Worm (Caenorhabditis elegans): ENCODE measurements around the gene srh-16.
A peak's percentile ranks its signal among the peaks of the same experiment; 100 is the strongest.

srh-16 gene

DNA sequence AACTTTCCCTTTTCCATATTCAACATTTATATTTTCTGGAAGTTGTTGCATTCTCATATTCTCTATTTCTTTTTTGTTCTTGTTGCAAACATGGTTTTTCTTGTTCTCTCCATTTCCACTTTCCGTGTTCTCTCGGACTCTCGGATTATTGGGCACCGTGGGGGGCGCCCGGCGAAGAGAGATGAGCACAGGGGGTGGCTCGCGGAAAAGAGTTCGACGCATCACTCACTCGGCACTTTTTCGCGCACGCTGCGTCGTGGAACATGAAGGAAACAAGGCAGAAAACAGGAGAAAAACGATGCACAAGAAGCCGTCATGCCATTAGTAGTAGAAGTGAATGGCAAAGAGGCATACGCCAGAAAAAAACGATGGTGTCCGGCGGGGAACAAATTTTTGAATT lies 35.0 kb downstream of the srh-16 start:
- TF ChIP-seq mab-5 (tag; optimal IDR thresholded peaks at IDR 0.05) (peak; percentile 9), nhr-6 (tag; optimal IDR thresholded peaks at IDR 0.05) (no peak), C34F6.9 (tag; optimal IDR thresholded peaks at IDR 0.05) (peak; percentile 15), unc-55 (GFP tag; optimal IDR thresholded peaks at IDR 0.05) (peak; percentile 6), gmeb-1 (tag; optimal IDR thresholded peaks at IDR 0.05) (no peak)

DNA sequence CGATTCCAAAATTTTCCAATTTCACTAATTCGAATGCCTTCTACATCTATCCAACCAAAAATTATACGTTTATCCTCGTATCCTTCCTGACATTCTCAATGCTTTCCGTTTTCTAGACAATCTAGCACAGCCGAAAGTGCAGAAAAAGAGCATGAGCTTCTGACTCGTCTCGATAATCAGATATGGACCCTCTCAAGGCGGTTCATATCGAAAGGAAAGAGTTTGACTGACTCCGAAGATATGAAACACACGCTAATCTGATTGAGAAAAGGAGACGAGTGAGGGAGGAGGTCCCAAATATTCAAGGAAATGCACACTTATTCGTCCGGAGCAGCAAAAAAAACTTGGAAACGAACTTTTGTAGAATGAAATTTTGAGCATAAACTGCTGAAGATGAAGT lies 37.5 kb downstream of the srh-16 start:
- no peak for TF ChIP-seq crh-2 (tag; optimal IDR thresholded peaks at IDR 0.05)
- TF ChIP-seq egl-27 (tag; optimal IDR thresholded peaks at IDR 0.05) = no peak
- TF ChIP-seq ztf-4 (tag; optimal IDR thresholded peaks at IDR 0.05) = no peak
- TF ChIP-seq unc-39 (tag; optimal IDR thresholded peaks at IDR 0.05) = no peak
- TF ChIP-seq ama-1 (optimal IDR thresholded peaks at IDR 0.05) = no peak
- no peak for TF ChIP-seq nhr-12 (tag; optimal IDR thresholded peaks at IDR 0.05)
- TF ChIP-seq mbf-1 (tag; optimal IDR thresholded peaks at IDR 0.05) = no peak
- TF ChIP-seq peb-1 (tag; optimal IDR thresholded peaks at IDR 0.05) = no peak
- TF ChIP-seq C34F6.9 (tag; optimal IDR thresholded peaks at IDR 0.05) = no peak
- TF ChIP-seq nhr-21 (tag; optimal IDR thresholded peaks at IDR 0.05) = no peak
- TF ChIP-seq sem-4 (tag; optimal IDR thresholded peaks at IDR 0.05) = no peak
- TF ChIP-seq mdl-1 (tag; optimal IDR thresholded peaks at IDR 0.05) = no peak
- TF ChIP-seq ztf-11 (tag; optimal IDR thresholded peaks at IDR 0.05) = no peak
- no peak for TF ChIP-seq nhr-23 (tag; optimal IDR thresholded peaks at IDR 0.05)
- TF ChIP-seq sma-3 (GFP tag; optimal IDR thresholded peaks at IDR 0.05) = no peak
- no peak for TF ChIP-seq unc-62 (GFP tag; optimal IDR thresholded peaks at IDR 0.05)
- no peak for TF ChIP-seq elt-1 (tag; optimal IDR thresholded peaks at IDR 0.05)
- TF ChIP-seq gmeb-1 (tag; optimal IDR thresholded peaks at IDR 0.05) = no peak

DNA sequence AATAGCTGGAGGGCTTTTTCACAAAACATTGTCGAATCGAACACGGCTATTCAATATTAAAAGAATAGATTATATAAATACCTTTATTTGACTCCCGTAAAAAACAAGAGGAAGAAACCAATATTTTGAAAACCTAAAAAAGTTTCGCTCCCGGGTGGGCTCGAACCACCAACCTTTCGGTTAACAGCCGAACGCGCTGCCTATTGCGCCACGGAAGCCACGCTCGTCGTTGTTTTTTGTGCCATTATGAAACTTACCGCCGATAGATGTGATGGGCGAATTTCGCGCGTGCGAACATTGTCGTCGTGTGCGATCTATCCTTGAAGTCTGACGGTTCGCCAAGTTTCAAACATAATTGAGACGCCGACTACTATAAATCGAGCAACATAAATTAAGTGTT lies 40.2 kb downstream of the srh-16 start:
- TF ChIP-seq ztf-11 (tag; optimal IDR thresholded peaks at IDR 0.05) (no peak), unc-55 (GFP tag; optimal IDR thresholded peaks at IDR 0.05) (peak; percentile 41), F13H6.1 (tag; optimal IDR thresholded peaks at IDR 0.05) (peak; percentile 15), lin-39 (tag; optimal IDR thresholded peaks at IDR 0.05) (no peak), ztf-4 (tag; optimal IDR thresholded peaks at IDR 0.05) (no peak), nhr-129 (tag; optimal IDR thresholded peaks at IDR 0.05) (peak; percentile 42), lsy-2 (tag; optimal IDR thresholded peaks at IDR 0.05) (peak in 1 of 2 experiments; percentile 30), zag-1 (tag; optimal IDR thresholded peaks at IDR 0.05) (no peak), nhr-21 (tag; optimal IDR thresholded peaks at IDR 0.05) (no peak), unc-62 (GFP tag; optimal IDR thresholded peaks at IDR 0.05) (no peak), crh-2 (tag; optimal IDR thresholded peaks at IDR 0.05) (peak; percentile 21), sma-9 (GFP tag; optimal IDR thresholded peaks at IDR 0.05) (peak; percentile 43), sma-9 (tag; optimal IDR thresholded peaks at IDR 0.05) (no peak)

DNA sequence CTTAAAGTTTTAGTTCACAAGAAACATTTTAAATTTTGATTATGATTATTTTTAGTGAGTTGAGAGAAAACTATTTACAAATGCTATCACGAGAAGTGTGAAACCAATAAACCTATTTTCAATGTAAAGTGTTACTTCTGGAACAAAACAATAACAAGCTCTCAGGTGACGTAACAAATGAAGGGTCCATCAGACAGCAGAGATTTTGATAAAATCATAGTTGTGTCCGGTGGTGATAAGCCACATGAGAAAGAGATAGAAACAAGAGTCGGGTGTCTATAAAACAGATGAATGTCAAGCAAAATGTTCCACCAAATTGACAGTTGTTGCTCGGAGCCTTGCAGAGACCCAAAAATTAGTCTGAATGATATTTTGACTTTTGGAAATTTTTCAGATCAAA lies 42.7 kb downstream of the srh-16 start:
- peak; percentile 37 for TF ChIP-seq nhr-129 (tag; optimal IDR thresholded peaks at IDR 0.05)
- peak in 1 of 2 experiments; percentile 49 for TF ChIP-seq lsy-2 (tag; optimal IDR thresholded peaks at IDR 0.05)
- no peak for TF ChIP-seq ZK546.5 (tag; optimal IDR thresholded peaks at IDR 0.05)
- TF ChIP-seq C34F6.9 (tag; optimal IDR thresholded peaks at IDR 0.05) = peak; percentile 2
- TF ChIP-seq sma-9 (GFP tag; optimal IDR thresholded peaks at IDR 0.05) = no peak
- no peak for TF ChIP-seq sma-9 (tag; optimal IDR thresholded peaks at IDR 0.05)
- TF ChIP-seq nhr-237 (tag; optimal IDR thresholded peaks at IDR 0.05) = no peak
- no peak for TF ChIP-seq peb-1 (tag; optimal IDR thresholded peaks at IDR 0.05)

DNA sequence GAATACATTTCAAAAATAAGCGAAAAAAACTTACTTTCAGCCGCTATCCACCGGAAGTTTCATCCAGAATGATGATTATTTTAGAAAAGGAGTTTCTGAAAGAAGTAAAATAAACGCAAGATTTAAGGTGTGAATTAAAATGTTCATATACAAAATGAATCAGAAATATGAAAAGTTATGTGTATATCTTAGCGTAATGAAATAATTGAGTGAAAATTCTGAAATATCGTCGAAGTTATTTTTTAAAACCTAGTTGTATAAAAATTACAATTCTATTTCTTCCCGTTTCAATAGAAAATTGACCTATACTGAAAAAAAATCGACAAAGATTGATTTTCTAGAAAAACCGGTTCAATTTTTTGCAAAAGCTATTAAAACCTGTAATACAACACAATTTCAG lies 46.2 kb downstream of the srh-16 start, which contains the start of gene twk-13:
twk-13 (minus strand) TSS at position 101 of the 400 bp plus-strand sequence.
- TF ChIP-seq nhr-77 (tag; optimal IDR thresholded peaks at IDR 0.05) (no peak), Y55F3AM.14 (GFP tag; optimal IDR thresholded peaks at IDR 0.05) (no peak), R02D3.7 (tag; optimal IDR thresholded peaks at IDR 0.05) (no peak), dmd-4 (tag; optimal IDR thresholded peaks at IDR 0.05) (no peak), nhr-23 (tag; optimal IDR thresholded peaks at IDR 0.05) (no peak), ztf-4 (tag; optimal IDR thresholded peaks at IDR 0.05) (no peak), sma-9 (GFP tag; optimal IDR thresholded peaks at IDR 0.05) (no peak), sma-9 (tag; optimal IDR thresholded peaks at IDR 0.05) (no peak), mab-5 (tag; optimal IDR thresholded peaks at IDR 0.05) (no peak), snpc-4 (tag; optimal IDR thresholded peaks at IDR 0.05) (no peak), ama-1 (optimal IDR thresholded peaks at IDR 0.05) (no peak), ztf-1 (GFP tag; conservative IDR thresholded peaks at IDR 0.05) (no peak), nhr-129 (tag; optimal IDR thresholded peaks at IDR 0.05) (no peak)

Data from whole organism, L2 larva.